Worm (Caenorhabditis elegans) whole organism, L3 larva: ENCODE results near the gene srbc-58.

Source experiments
- R02D3.7 ChIP-seq: fragments of 150-350 bp; optimal IDR thresholded peaks from 2 replicates; lab custom pipeline; 2014; ENCODE audit warnings: missing biosample characterization, missing genetic modification characterization
- ama-1 ChIP-seq: fragments of 150-350 bp; optimal IDR thresholded peaks from 2 replicates; lab custom pipeline; 2018
- elt-1 ChIP-seq: fragments of 150-350 bp; optimal IDR thresholded peaks from 2 replicates; lab custom pipeline; 2014; ENCODE audit warnings: missing biosample characterization, missing genetic modification characterization
- nhr-12 ChIP-seq: fragments of 150-350 bp; optimal IDR thresholded peaks from 2 replicates; lab custom pipeline; 2014; ENCODE audit warnings: missing biosample characterization, missing genetic modification characterization
- nhr-43 ChIP-seq: sonication (generic microtip); optimal IDR thresholded peaks from 2 replicates; lab custom pipeline; 2016; ENCODE audit warnings: mild to moderate bottlenecking, missing genetic modification characterization, missing compliant biosample characterization; ENCODE audit not compliant: poor library complexity, severe bottlenecking
- skn-1 ChIP-seq: fragments of 150-350 bp; optimal IDR thresholded peaks from 2 replicates; lab custom pipeline; 2014; ENCODE audit warnings: missing biosample characterization, missing genetic modification characterization

ce11 chrV:774875-775359, at the start of gene srbc-58:
- TF ChIP-seq skn-1 (tag; lab: Kevin White, UChicago) (no peak), R02D3.7 (tag; lab: Kevin White, UChicago) (peak; percentile 54), elt-1 (no peak), ama-1 (lab: Kevin White, UChicago) (peak; percentile 93), nhr-43 (tag; lab: Kevin White, UChicago) (no peak), nhr-12 (no peak)
